Fruit fly (Drosophila melanogaster) whole organism, prepupa: ENCODE measurements around the gene akirin.

ENCODE experiments used
- CG34406 ChIP-seq: fragments of 200-800 bp; sonication (Bioruptor generic); optimal IDR thresholded peaks from 3 replicates; lab custom pipeline; 2016; ENCODE audit warnings: missing biosample characterization, missing genetic modification characterization
- CG8119 ChIP-seq: fragments of 200-800 bp; sonication (Bioruptor generic); IDR thresholded peaks from 3 replicates; pipeline ENCODE4 v1.3.6; 2022; ENCODE audit warnings: missing biosample characterization, missing genetic modification characterization
- Lpt ChIP-seq: fragments of 200-800 bp; sonication (Bioruptor generic); optimal IDR thresholded peaks from 3 replicates; lab custom pipeline; 2016; ENCODE audit warnings: missing biosample characterization, missing genetic modification characterization
- eg ChIP-seq: fragments of 200-800 bp; sonication (Bioruptor generic); IDR thresholded peaks from 3 replicates; pipeline ENCODE4 v1.3.6; 2022; ENCODE audit warnings: missing biosample characterization, missing genetic modification characterization
- fkh ChIP-seq: fragments of 200-800 bp; sonication (Bioruptor generic); optimal IDR thresholded peaks from 3 replicates; lab custom pipeline; 2017; ENCODE audit warnings: missing biosample characterization, mild to moderate bottlenecking, missing genetic modification characterization, moderate library complexity

- TF ChIP-seq CG34406 (peak; percentile 5), eg (peak; percentile 74; the same call in 2 of the 3 replicates), Lpt (GFP tag; lab: Kevin White, UChicago) (peak; percentile 19), CG8119 (GFP tag; lab: Robert Waterston, UW) (peak; percentile 64; the same call in 2 of the 3 replicates), fkh (no peak)
Measured at dm6 chr3L:7361095-7361522, 8.5 kb upstream of the akirin start.
